Worm (Caenorhabditis elegans): ENCODE results near the gene npr-25.

Gene npr-25

DNA sequence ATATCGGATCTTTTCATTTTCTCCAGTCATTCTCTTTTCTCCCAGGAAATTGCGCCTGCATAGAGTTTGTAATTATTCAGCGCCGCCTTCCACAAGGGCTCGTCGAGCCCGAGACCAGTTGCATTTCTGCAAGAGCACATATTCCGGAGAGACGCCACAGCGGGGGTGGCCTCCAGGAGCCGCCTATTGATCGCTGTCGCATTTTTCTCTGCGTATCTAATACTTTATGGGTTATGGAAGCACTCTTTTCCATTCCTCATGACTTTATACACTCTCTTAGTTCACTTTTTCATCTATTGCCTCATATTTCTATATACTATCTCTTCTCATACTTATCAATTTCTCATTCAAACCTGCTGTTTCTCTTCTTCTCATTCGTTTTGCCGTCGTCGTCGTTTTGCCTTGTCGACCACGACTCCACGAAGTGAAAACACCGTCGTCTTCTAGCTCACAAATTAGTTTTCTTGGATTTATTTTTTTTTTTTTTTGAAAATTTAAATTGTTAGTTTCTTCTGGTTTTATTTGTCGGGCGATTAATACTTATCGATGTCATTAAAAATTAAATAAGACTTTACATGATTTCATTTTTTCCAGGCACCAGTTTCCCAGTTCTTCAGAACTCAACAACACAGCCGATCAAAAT, 22.5 kb upstream of the npr-25 start, which contains the start of gene cnb-1 (continued):
- TF ChIP-seq nhr-11 (tag; optimal IDR thresholded peaks at IDR 0.05) (peak; percentile 17), fkh-10 (GFP tag; optimal IDR thresholded peaks at IDR 0.05) (peak; percentile 45), lin-14 (GFP tag; optimal IDR thresholded peaks at IDR 0.05) (peak; percentile 96), mab-9 (GFP tag; IDR thresholded peaks at IDR 0.05) (peak; percentile 52; the same call in 1 of the 2 replicates), ceh-63 (GFP tag; optimal IDR thresholded peaks at IDR 0.05) (no peak), zip-4 (GFP tag; optimal IDR thresholded peaks at IDR 0.05) (no peak)

DNA sequence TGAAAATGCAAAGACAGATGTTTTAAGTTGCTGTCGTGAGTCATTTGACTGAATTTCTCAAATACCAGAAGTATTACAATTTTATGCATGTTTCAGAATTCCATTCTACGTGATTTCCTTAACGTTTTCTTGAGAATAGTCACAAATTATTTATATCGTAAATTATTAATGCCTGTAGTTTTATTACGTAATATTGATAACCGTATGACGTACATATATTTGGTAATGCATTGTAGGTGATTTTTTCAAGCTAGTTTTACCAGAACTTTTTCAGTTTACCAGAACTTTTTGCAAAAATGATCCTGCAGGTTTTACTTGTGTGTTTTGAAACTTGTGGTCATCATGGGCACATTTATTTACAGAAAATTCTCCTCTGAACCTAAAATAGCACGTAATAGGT, 21.1 kb upstream of the npr-25 start:
- TF ChIP-seq hlh-4 (tag; optimal IDR thresholded peaks at IDR 0.05) (no peak), dsc-1 (tag; optimal IDR thresholded peaks at IDR 0.05) (peak; percentile 12)

DNA sequence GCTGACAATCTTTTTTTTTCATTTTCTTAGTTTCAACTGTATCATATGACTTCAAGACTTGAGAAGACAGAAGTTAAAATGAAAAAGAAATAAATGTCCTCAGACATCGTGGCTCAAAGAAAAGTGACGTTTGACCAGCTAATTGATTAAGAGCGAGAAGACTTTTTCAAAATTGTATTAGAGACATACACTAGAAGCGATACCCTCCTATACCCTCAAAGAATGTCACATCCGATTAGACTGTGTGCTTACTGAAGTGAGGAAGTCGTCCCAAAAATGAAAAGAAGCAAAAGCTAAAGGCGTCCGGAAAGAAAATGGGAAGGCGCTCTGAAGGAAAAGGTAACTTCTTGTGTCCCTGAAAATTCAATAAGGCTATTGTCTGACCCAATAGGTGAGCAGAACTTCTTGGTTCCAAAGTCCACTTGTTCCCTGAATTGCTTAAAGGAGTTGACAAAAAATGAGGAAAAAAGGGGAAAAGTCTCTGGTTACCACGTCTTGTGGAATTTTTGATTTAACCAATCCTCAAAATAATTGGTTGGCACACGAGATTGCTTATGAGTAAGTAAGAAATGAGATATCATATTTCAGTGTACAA, 19.6 kb upstream of the npr-25 start:
- TF ChIP-seq lin-14 (GFP tag; optimal IDR thresholded peaks at IDR 0.05) (peak; percentile 19), pax-3 (tag; optimal IDR thresholded peaks at IDR 0.05) (no peak), egl-13 (tag; optimal IDR thresholded peaks at IDR 0.05) (peak; percentile 48)

DNA sequence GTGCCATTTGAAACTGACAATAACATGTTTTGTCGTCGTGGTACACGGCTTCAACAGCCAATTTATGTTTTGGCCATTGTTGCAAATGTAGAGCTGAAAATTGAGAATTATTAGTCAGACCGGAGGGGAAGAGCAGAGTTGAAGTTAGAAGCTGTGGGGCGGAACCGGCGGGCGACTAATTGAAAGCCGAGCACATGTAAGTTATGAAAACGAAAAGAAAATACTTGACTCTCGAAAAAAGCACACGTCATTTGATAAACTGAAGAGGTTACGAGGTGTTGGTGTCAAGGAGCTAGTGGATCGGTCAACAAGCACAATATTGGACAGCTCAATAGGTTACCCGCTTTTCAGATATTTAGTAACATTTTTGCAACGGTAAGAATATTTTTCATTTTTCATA, 13.3 kb upstream of the npr-25 start, which contains the start of gene dop-5:
dop-5 (minus strand) TSS at position 101 of the 400 bp plus-strand sequence.
- no peak for TF ChIP-seq nhr-19 (GFP tag; conservative IDR thresholded peaks at IDR 0.05)
- TF ChIP-seq nhr-77 (tag; optimal IDR thresholded peaks at IDR 0.05) = no peak
- TF ChIP-seq pax-3 (tag; optimal IDR thresholded peaks at IDR 0.05) = no peak
- no peak for TF ChIP-seq lir-3 (tag; optimal IDR thresholded peaks at IDR 0.05; ENCODE audit: poor library complexity)
- TF ChIP-seq elt-3 (tag; optimal IDR thresholded peaks at IDR 0.05) = no peak
- no peak for TF ChIP-seq fos-1 (tag; optimal IDR thresholded peaks at IDR 0.05)
- no peak for TF ChIP-seq nhr-11 (tag; optimal IDR thresholded peaks at IDR 0.05)
- no peak for TF ChIP-seq lin-13 (GFP tag; optimal IDR thresholded peaks at IDR 0.05)
- no peak for TF ChIP-seq ceh-90 (tag; optimal IDR thresholded peaks at IDR 0.05)
- no peak for TF ChIP-seq C04F5.9 (tag; optimal IDR thresholded peaks at IDR 0.05)
- TF ChIP-seq nhr-84 (tag; optimal IDR thresholded peaks at IDR 0.05) = no peak
- no peak for TF ChIP-seq nhr-47 (tag; optimal IDR thresholded peaks at IDR 0.05)
- TF ChIP-seq grh-1 (GFP tag; IDR thresholded peaks at IDR 0.05) = no peak
- no peak for TF ChIP-seq skn-1 (tag; optimal IDR thresholded peaks at IDR 0.05)
- no peak for TF ChIP-seq nhr-20 (tag; optimal IDR thresholded peaks at IDR 0.05)
- TF ChIP-seq vab-15 (tag; optimal IDR thresholded peaks at IDR 0.05) = no peak
- TF ChIP-seq hlh-4 (tag; optimal IDR thresholded peaks at IDR 0.05) = no peak
- no peak for TF ChIP-seq ama-1 (optimal IDR thresholded peaks at IDR 0.05)

ce11 chrV:11363575-11363974, 10.8 kb upstream of the npr-25 start:
- TF ChIP-seq nhr-19 (GFP tag; conservative IDR thresholded peaks at IDR 0.05) = no peak

DNA sequence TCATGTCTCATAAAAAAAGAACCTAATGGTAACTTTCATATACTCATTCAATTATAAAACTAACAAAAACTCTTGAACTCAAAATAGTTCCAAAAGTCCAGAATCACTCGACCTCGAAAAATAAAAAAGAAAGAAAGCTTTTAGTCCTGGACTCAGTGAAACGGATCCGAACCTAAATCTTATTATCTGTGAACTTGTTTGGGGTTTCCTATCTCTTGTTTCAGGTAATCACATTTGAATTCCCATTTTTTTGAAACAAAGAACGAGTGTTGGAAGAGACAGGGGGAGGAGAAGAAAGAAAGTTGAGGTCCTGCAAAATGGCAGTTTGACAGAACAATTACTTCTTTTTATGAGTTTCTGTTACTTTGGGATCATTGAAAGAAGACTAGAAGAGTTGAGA, 1.5 kb upstream of the npr-25 start:
- no peak for TF ChIP-seq nhr-237 (tag; optimal IDR thresholded peaks at IDR 0.05)
- no peak for TF ChIP-seq snpc-4 (tag; optimal IDR thresholded peaks at IDR 0.05)
- TF ChIP-seq nhr-20 (tag; optimal IDR thresholded peaks at IDR 0.05) = no peak
- no peak for TF ChIP-seq ztf-11 (tag; optimal IDR thresholded peaks at IDR 0.05)
- TF ChIP-seq ceh-8 (GFP tag; optimal IDR thresholded peaks at IDR 0.05) = no peak
- TF ChIP-seq rnt-1 (tag; optimal IDR thresholded peaks at IDR 0.05) = no peak
- TF ChIP-seq fkh-8 (tag; optimal IDR thresholded peaks at IDR 0.05) = no peak
- TF ChIP-seq nhr-19 (GFP tag; conservative IDR thresholded peaks at IDR 0.05) = no peak
- TF ChIP-seq lin-14 (GFP tag; optimal IDR thresholded peaks at IDR 0.05) = peak; percentile 56
- peak; percentile 12 for TF ChIP-seq fkh-10 (GFP tag; optimal IDR thresholded peaks at IDR 0.05)
- no peak for TF ChIP-seq unc-130 (tag; optimal IDR thresholded peaks at IDR 0.05)
- TF ChIP-seq isw-1 (GFP tag; IDR thresholded peaks at IDR 0.05) = no peak
- TF ChIP-seq nhr-77 (tag; optimal IDR thresholded peaks at IDR 0.05) = no peak
- no peak for TF ChIP-seq unc-98 (GFP tag; IDR thresholded peaks at IDR 0.05)
- no peak for TF ChIP-seq ama-1 (optimal IDR thresholded peaks at IDR 0.05)
- no peak for TF ChIP-seq hlh-17 (GFP tag; optimal IDR thresholded peaks at IDR 0.05; ENCODE audit: borderline replicate concordance)
- peak; percentile 3 for TF ChIP-seq ces-1 (GFP tag; optimal IDR thresholded peaks at IDR 0.05)
- no peak for TF ChIP-seq nhr-28 (tag; optimal IDR thresholded peaks at IDR 0.05)
- no peak for TF ChIP-seq fos-1 (tag; optimal IDR thresholded peaks at IDR 0.05)
- no peak for TF ChIP-seq sox-4 (tag; optimal IDR thresholded peaks at IDR 0.05)
- TF ChIP-seq unc-62 (GFP tag; optimal IDR thresholded peaks at IDR 0.05) = no peak

Data from whole organism, L1 larva.